Fruit fly (Drosophila melanogaster) whole organism, pupa: ENCODE data around the gene rut.

Source experiments
- CG13204 ChIP-seq: fragments of 200-800 bp; sonication (Bioruptor generic); optimal IDR thresholded peaks from 2 replicates; lab custom pipeline; 2018; ENCODE audit warnings: missing biosample characterization, mild to moderate bottlenecking, missing genetic modification characterization, moderate library complexity
- CG14655 ChIP-seq: fragments of 200-800 bp; sonication (Bioruptor generic); optimal IDR thresholded peaks from 3 replicates; lab custom pipeline; 2017; ENCODE audit warnings: mild to moderate bottlenecking, missing biosample characterization, missing genetic modification reagents, missing genetic modification characterization
- CG4496 ChIP-seq: fragments of 200-800 bp; sonication (Bioruptor generic); IDR thresholded peaks from 3 replicates; pipeline ENCODE4 v1.3.6; 2022; ENCODE audit warnings: missing biosample characterization, missing genetic modification characterization
- CG8301 ChIP-seq: fragments of 200-800 bp; sonication (Bioruptor generic); optimal IDR thresholded peaks from 2 replicates; lab custom pipeline; 2018; ENCODE audit warnings: missing biosample characterization, mild to moderate bottlenecking, missing genetic modification characterization
- D1 ChIP-seq: fragments of 200-800 bp; sonication (Bioruptor generic); optimal IDR thresholded peaks from 2 replicates; lab custom pipeline; 2018; ENCODE audit warnings: missing biosample characterization, mild to moderate bottlenecking, missing genetic modification characterization, moderate library complexity
- EcR ChIP-seq: fragments of 200-800 bp; sonication (Bioruptor generic); optimal IDR thresholded peaks from 3 replicates; lab custom pipeline; 2019; ENCODE audit warnings: missing biosample characterization, missing genetic modification characterization, mild to moderate bottlenecking, moderate library complexity, missing genetic modification reagents
- fd96Ca ChIP-seq: fragments of 200-800 bp; sonication (Bioruptor generic); IDR thresholded peaks from 3 replicates; pipeline ENCODE4 v1.3.6; 2022; ENCODE audit warnings: missing biosample characterization, missing genetic modification characterization
- gl ChIP-seq: fragments of 200-800 bp; sonication (Bioruptor generic); optimal IDR thresholded peaks from 2 replicates; lab custom pipeline; 2018; ENCODE audit warnings: missing biosample characterization, mild to moderate bottlenecking, missing genetic modification characterization

dm6 chrX:14743819-14744218 is 82.1 kb downstream of the rut start:
- no peak for TF ChIP-seq fd96Ca (GFP tag; lab: Robert Waterston, UW)
- no peak; the same call in 2 of the 3 replicates for TF ChIP-seq CG4496
- no peak for TF ChIP-seq CG14655
- no peak for TF ChIP-seq D1 (tag; lab: Kevin White, UChicago)
- no peak for TF ChIP-seq CG8301
- no peak for TF ChIP-seq EcR (GFP tag; lab: Kevin White, UChicago)
- no peak for TF ChIP-seq CG13204 (GFP tag; lab: Kevin White, UChicago)
- TF ChIP-seq gl (tag; lab: Kevin White, UChicago): no peak
